Fruit fly (Drosophila melanogaster) whole organism, embryonic: ENCODE measurements around the gene Cks85A.

Source experiments
- Adf1 ChIP-seq: fragments of 200-800 bp; sonication (Bioruptor generic); IDR thresholded peaks from 2 replicates; pipeline ENCODE4 v1.3.6; 2022; ENCODE audit warnings: missing biosample characterization, missing genetic modification characterization
- Aef1 ChIP-seq: fragments of 200-800 bp; sonication (Bioruptor generic); IDR thresholded peaks from 3 replicates; pipeline ENCODE4 v1.3.6; 2022; ENCODE audit warnings: missing biosample characterization, missing genetic modification characterization
- Atf-2 ChIP-seq: fragments of 200-800 bp; sonication (Bioruptor generic); optimal IDR thresholded peaks from 2 replicates; lab custom pipeline; 2016; ENCODE audit warnings: missing biosample characterization, missing genetic modification characterization
- Atf6 ChIP-seq: fragments of 200-800 bp; sonication (Bioruptor generic); IDR thresholded peaks from 2 replicates; pipeline ENCODE4 v1.3.6; 2022; ENCODE audit warnings: missing biosample characterization, missing genetic modification characterization
- Blimp-1 ChIP-seq: fragments of 200-800 bp; sonication (Bioruptor generic); optimal IDR thresholded peaks from 3 replicates; lab custom pipeline; 2018; ENCODE audit warnings: missing biosample characterization, missing genetic modification characterization, mild to moderate bottlenecking, moderate library complexity, missing genetic modification reagents
- CG32532 ChIP-seq: fragments of 200-800 bp; sonication (Bioruptor generic); IDR thresholded peaks from 2 replicates; pipeline ENCODE4 v1.3.6; 2022; ENCODE audit warnings: missing biosample characterization, missing genetic modification characterization
- CG7786 ChIP-seq: fragments of 200-800 bp; sonication (Bioruptor generic); optimal IDR thresholded peaks from 2 replicates; lab custom pipeline; 2016; ENCODE audit warnings: missing biosample characterization, missing genetic modification characterization
- CG7987 ChIP-seq: fragments of 200-800 bp; sonication (Bioruptor generic); optimal IDR thresholded peaks from 2 replicates; lab custom pipeline; 2018; ENCODE audit warnings: missing biosample characterization, mild to moderate bottlenecking, missing genetic modification characterization, moderate library complexity
- CG8944 ChIP-seq: fragments of 200-800 bp; sonication (Bioruptor generic); optimal IDR thresholded peaks from 3 replicates; lab custom pipeline; 2016; ENCODE audit warnings: missing biosample characterization, missing genetic modification characterization
- D ChIP-seq, 2 experiments: fragments of 200-800 bp in 1 of 2; fragments of >200 bp in 1 of 2; sonication (Bioruptor generic) in 1 of 2; optimal IDR thresholded peaks; 2 replicates in 1 of 2; 3 replicates in 1 of 2; lab custom pipeline; 2017; ENCODE audit warnings: mild to moderate bottlenecking in 1 of 2, missing biosample characterization in 1 of 2, missing genetic modification characterization in 1 of 2, missing genetic modification reagents in 1 of 2
- D19A ChIP-seq: fragments of 200-800 bp; optimal IDR thresholded peaks from 3 replicates; lab custom pipeline; 2019; ENCODE audit warnings: missing biosample characterization, mild to moderate bottlenecking, missing genetic modification characterization, moderate library complexity
- Dref ChIP-seq: fragments of 200-800 bp; sonication (Bioruptor generic); IDR thresholded peaks from 2 replicates; pipeline ENCODE4 v1.3.6; 2022; ENCODE audit warnings: missing biosample characterization, missing genetic modification characterization
- Ets65A ChIP-seq: fragments of 200-800 bp; sonication (Bioruptor generic); peaks from one replicate; lab custom pipeline; 2016; ENCODE audit warnings: missing biosample characterization, missing genetic modification characterization
- H15 ChIP-seq: fragments of 200-800 bp; sonication (Bioruptor generic); IDR thresholded peaks from 3 replicates; pipeline ENCODE4 v1.3.6; 2022; ENCODE audit warnings: missing biosample characterization, missing genetic modification characterization
- HLH54F ChIP-seq: fragments of 200-800 bp; sonication (Bioruptor generic); optimal IDR thresholded peaks from 3 replicates; lab custom pipeline; 2016; ENCODE audit warnings: missing biosample characterization, missing genetic modification characterization
- HmgD ChIP-seq: fragments of 200-800 bp; sonication (Bioruptor generic); optimal IDR thresholded peaks from 3 replicates; lab custom pipeline; 2016; ENCODE audit warnings: missing biosample characterization, missing genetic modification characterization
- HmgZ ChIP-seq: fragments of 200-800 bp; sonication (Bioruptor generic); optimal IDR thresholded peaks from 2 replicates; lab custom pipeline; 2018; ENCODE audit warnings: missing biosample characterization, mild to moderate bottlenecking, missing genetic modification characterization
- Hr78 ChIP-seq, 2 experiments: fragments of 200-800 bp in 1 of 2; fragments of >200 bp in 1 of 2; sonication (Bioruptor generic) in 1 of 2; optimal IDR thresholded peaks; 2 replicates each; lab custom pipeline; 2017 to 2019; ENCODE audit warnings: missing biosample characterization in 2 of 2, missing genetic modification characterization in 2 of 2, mild to moderate bottlenecking in 1 of 2, moderate library complexity in 1 of 2
- Mes4 ChIP-seq: fragments of 200-800 bp; sonication (Bioruptor generic); optimal IDR thresholded peaks from 2 replicates; lab custom pipeline; 2016; ENCODE audit warnings: missing biosample characterization, missing genetic modification characterization
- Oaz ChIP-seq: fragments of 200-800 bp; sonication (Bioruptor generic); IDR thresholded peaks from 2 replicates; pipeline ENCODE4 v1.3.6; 2022; ENCODE audit warnings: missing biosample characterization, missing genetic modification characterization
- PHDP ChIP-seq: fragments of 200-800 bp; sonication (Bioruptor generic); optimal IDR thresholded peaks from 3 replicates; lab custom pipeline; 2018; ENCODE audit warnings: missing biosample characterization, mild to moderate bottlenecking, missing genetic modification characterization, moderate library complexity
- Pdp1 ChIP-seq, 2 experiments: fragments of 200-800 bp; sonication (Bioruptor generic); optimal IDR thresholded peaks; 3 replicates each; lab custom pipeline; 2016; ENCODE audit warnings: missing biosample characterization in 2 of 2, missing genetic modification characterization in 2 of 2, mild to moderate bottlenecking in 1 of 2, moderate library complexity in 1 of 2
- Rfx ChIP-seq: fragments of 200-800 bp; sonication (Bioruptor generic); IDR thresholded peaks from 2 replicates; pipeline ENCODE4 v1.3.6; 2022; ENCODE audit warnings: missing biosample characterization, missing genetic modification characterization
- Rx ChIP-seq: fragments of 200-800 bp; sonication (Bioruptor generic); IDR thresholded peaks from 2 replicates; pipeline ENCODE4 v1.3.6; 2022; ENCODE audit warnings: missing biosample characterization, missing genetic modification characterization
- Sin3A ChIP-seq: fragments of >200 bp; optimal IDR thresholded peaks from 2 replicates; lab custom pipeline; 2018
- Trl ChIP-seq, 3 experiments: fragments of >200 bp in 2 of 3; fragments of 200-800 bp in 1 of 3; sonication (Bioruptor generic) in 1 of 3; optimal IDR thresholded peaks; 2 replicates in 1 of 3; 3 replicates in 2 of 3; lab custom pipeline; 2016 to 2017; ENCODE audit warnings: missing biosample characterization in 1 of 3, missing genetic modification characterization in 1 of 3
- abd-A ChIP-seq: fragments of 200-800 bp; sonication (Bioruptor generic); optimal IDR thresholded peaks from 3 replicates; lab custom pipeline; 2019; ENCODE audit warnings: missing biosample characterization, mild to moderate bottlenecking, missing genetic modification characterization, moderate library complexity
- az2 ChIP-seq: fragments of 200-800 bp; sonication (Bioruptor generic); optimal IDR thresholded peaks from 3 replicates; lab custom pipeline; 2016; ENCODE audit warnings: missing biosample characterization, missing genetic modification characterization
- bab2 ChIP-seq: fragments of 200-800 bp; sonication (Bioruptor generic); optimal IDR thresholded peaks from 2 replicates; lab custom pipeline; 2016; ENCODE audit warnings: missing biosample characterization, missing genetic modification characterization
- dm ChIP-seq: fragments of 200-800 bp; sonication (Bioruptor generic); optimal IDR thresholded peaks from 3 replicates; lab custom pipeline; 2016; ENCODE audit warnings: missing biosample characterization, missing genetic modification characterization
- dmrt11E ChIP-seq: fragments of 200-800 bp; sonication (Bioruptor generic); optimal IDR thresholded peaks from 3 replicates; lab custom pipeline; 2018; ENCODE audit warnings: missing biosample characterization, mild to moderate bottlenecking, missing genetic modification characterization, moderate library complexity
- ewg ChIP-seq: fragments of 200-800 bp; sonication (Bioruptor generic); optimal IDR thresholded peaks from 3 replicates; lab custom pipeline; 2017; ENCODE audit warnings: mild to moderate bottlenecking, missing biosample characterization, missing genetic modification reagents, missing genetic modification characterization
- eyg ChIP-seq: fragments of 200-800 bp; sonication (Bioruptor generic); optimal IDR thresholded peaks from 3 replicates; lab custom pipeline; 2016; ENCODE audit warnings: missing biosample characterization, missing genetic modification characterization
- fd96Cb ChIP-seq: fragments of 200-800 bp; sonication (Bioruptor generic); optimal IDR thresholded peaks from 2 replicates; lab custom pipeline; 2018; ENCODE audit warnings: missing biosample characterization, mild to moderate bottlenecking, missing genetic modification characterization, moderate library complexity
- gem ChIP-seq: fragments of 200-800 bp; sonication (Bioruptor generic); optimal IDR thresholded peaks from 2 replicates; lab custom pipeline; 2019; ENCODE audit warnings: missing biosample characterization, mild to moderate bottlenecking, missing genetic modification characterization, moderate library complexity
- grau ChIP-seq: fragments of 200-800 bp; optimal IDR thresholded peaks from 3 replicates; lab custom pipeline; 2019; ENCODE audit warnings: missing biosample characterization, mild to moderate bottlenecking, missing genetic modification characterization, moderate library complexity
- jigr1 ChIP-seq: fragments of 200-800 bp; sonication (Bioruptor generic); IDR thresholded peaks from 3 replicates; pipeline ENCODE4 v1.3.6; 2022; ENCODE audit warnings: missing biosample characterization, missing genetic modification characterization
- jing ChIP-seq: fragments of 200-800 bp; sonication (Bioruptor generic); optimal IDR thresholded peaks from 2 replicates; lab custom pipeline; 2018; ENCODE audit warnings: missing biosample characterization, mild to moderate bottlenecking, missing genetic modification characterization
- maf-S ChIP-seq: fragments of 200-800 bp; sonication (Bioruptor generic); optimal IDR thresholded peaks from 2 replicates; lab custom pipeline; 2016; ENCODE audit warnings: missing biosample characterization, missing genetic modification characterization
- nmo ChIP-seq: fragments of 200-800 bp; sonication (Bioruptor generic); optimal IDR thresholded peaks from 2 replicates; lab custom pipeline; 2018; ENCODE audit warnings: missing biosample characterization, mild to moderate bottlenecking, missing genetic modification characterization, moderate library complexity
- pfk ChIP-seq: fragments of 200-800 bp; sonication (Bioruptor generic); optimal IDR thresholded peaks from 2 replicates; lab custom pipeline; 2018; ENCODE audit warnings: missing biosample characterization, mild to moderate bottlenecking, missing genetic modification characterization, moderate library complexity
- prd ChIP-seq, 3 experiments: fragments of >200 bp in 2 of 3; fragments of 200-800 bp in 1 of 3; sonication (Bioruptor generic) in 1 of 3; optimal IDR thresholded peaks in 2 of 3; IDR thresholded peaks in 1 of 3; 2 replicates in 2 of 3; 3 replicates in 1 of 3; pipeline versions ENCODE4 v1.3.6 to Lab custom; 2017 to 2022; ENCODE audit warnings: missing biosample characterization in 1 of 3, missing genetic modification characterization in 1 of 3
- row ChIP-seq: fragments of 200-800 bp; sonication (Bioruptor generic); IDR thresholded peaks from 3 replicates; pipeline ENCODE4 v1.3.6; 2022; ENCODE audit warnings: missing biosample characterization, missing genetic modification characterization
- shn ChIP-seq: fragments of 200-800 bp; sonication (Bioruptor generic); optimal IDR thresholded peaks from 3 replicates; lab custom pipeline; 2016; ENCODE audit warnings: missing biosample characterization, missing genetic modification characterization
- slbo ChIP-seq: fragments of 200-800 bp; sonication (Bioruptor generic); IDR thresholded peaks from 2 replicates; pipeline ENCODE4 v1.3.6; 2022; ENCODE audit warnings: missing biosample characterization, missing genetic modification characterization
- tin ChIP-seq: fragments of 200-800 bp; sonication (Bioruptor generic); optimal IDR thresholded peaks from 3 replicates; lab custom pipeline; 2016; ENCODE audit warnings: missing biosample characterization, missing genetic modification characterization
- ttk ChIP-seq: fragments of 200-800 bp; sonication (Bioruptor generic); IDR thresholded peaks from 2 replicates; pipeline ENCODE4 v2.1.2; 2022; ENCODE audit warnings: missing biosample characterization, missing genetic modification characterization
- vfl ChIP-seq: fragments of 200-800 bp; sonication (Bioruptor generic); optimal IDR thresholded peaks from 2 replicates; lab custom pipeline; 2016; ENCODE audit warnings: missing biosample characterization, missing genetic modification characterization
- zfh2 ChIP-seq: fragments of 200-800 bp; sonication (Bioruptor generic); optimal IDR thresholded peaks from 2 replicates; lab custom pipeline; 2016; ENCODE audit warnings: missing biosample characterization, missing genetic modification characterization

The Cks85A gene

dm6 chr3R:8663668-8664283 lies 54.5 kb downstream of the Cks85A start, which contains the start of gene CG8032 (continued):
- TF ChIP-seq D19A (tag; lab: Kevin White, UChicago) (no peak), jing (GFP tag; lab: Kevin White, UChicago) (no peak), vfl (peak; percentile 11), shn (GFP tag; lab: Kevin White, UChicago) (peak; percentile 36), Atf-2 (GFP tag; lab: Kevin White, UChicago) (peak; percentile 28), Rfx (GFP tag; lab: Robert Waterston, UW) (peak; percentile 50), Adf1 (GFP tag; lab: Robert Waterston, UW) (peak; percentile 53), Aef1 (no peak), zfh2 (GFP tag; lab: Kevin White, UChicago) (peak; percentile 48), dmrt11E (tag; lab: Kevin White, UChicago) (peak; percentile 0), abd-A (tag; lab: Kevin White, UChicago) (no peak), jigr1 (GFP tag; lab: Robert Waterston, UW) (no peak), PHDP (tag; lab: Kevin White, UChicago) (peak; percentile 30), prd (optimal IDR thresholded peaks at IDR 0.05; lab: Kevin White, UChicago) (no peak), prd (GFP tag; IDR thresholded peaks at IDR 0.05; lab: Robert Waterston, UW) (peak; percentile 35; the same call in 1 of the 3 replicates), HmgD (peak; percentile 6), ewg (no peak), Sin3A (lab: Kevin White, UChicago) (peak; percentile 70), HLH54F (GFP tag; lab: Kevin White, UChicago) (peak; percentile 19), row (GFP tag; lab: Robert Waterston, UW) (peak; percentile 62), H15 (GFP tag; lab: Robert Waterston, UW) (peak; percentile 22; the same call in 1 of the 3 replicates), gem (tag; lab: Kevin White, UChicago) (peak; percentile 51), maf-S (GFP tag; lab: Kevin White, UChicago) (peak; percentile 70), Ets65A (peak; percentile 94), nmo (GFP tag; lab: Kevin White, UChicago) (peak; percentile 60), pfk (GFP tag; lab: Kevin White, UChicago) (no peak), dm (peak; percentile 60), Atf6 (peak; percentile 39; the same call in 1 of the 2 replicates), tin (GFP tag; lab: Kevin White, UChicago) (peak; percentile 16), Mes4 (GFP tag; lab: Kevin White, UChicago) (peak; percentile 38), Trl (optimal IDR thresholded peaks at IDR 0.05; lab: Kevin White, UChicago) (no peak), Trl (GFP tag; optimal IDR thresholded peaks at IDR 0.05; lab: Kevin White, UChicago) (peak; percentile 55), bab2 (GFP tag; lab: Kevin White, UChicago) (peak; percentile 68), HmgZ (peak; percentile 70), Oaz (GFP tag; lab: Robert Waterston, UW) (no peak), ttk (GFP tag; lab: Robert Waterston, UW) (peak; percentile 36; the same call in 1 of the 2 replicates), Rx (no peak), D (optimal IDR thresholded peaks at IDR 0.05; lab: Kevin White, UChicago) (no peak), D (GFP tag; optimal IDR thresholded peaks at IDR 0.05; lab: Kevin White, UChicago) (no peak), slbo (GFP tag; lab: Robert Waterston, UW) (peak; percentile 63), CG7987 (GFP tag; lab: Kevin White, UChicago) (peak; percentile 9), Pdp1 (GFP tag; optimal IDR thresholded peaks at IDR 0.05; lab: Kevin White, UChicago) (peak; percentile 15 to 47), CG8944 (GFP tag; lab: Kevin White, UChicago) (peak; percentile 64), fd96Cb (tag; lab: Kevin White, UChicago) (no peak), Blimp-1 (peak; percentile 29), eyg (GFP tag; lab: Kevin White, UChicago) (peak; percentile 31), CG32532 (GFP tag; lab: Robert Waterston, UW) (peak; percentile 59), Dref (GFP tag; lab: Robert Waterston, UW) (peak; percentile 72), grau (peak; percentile 50), az2 (peak; percentile 35), Hr78 (GFP tag; optimal IDR thresholded peaks at IDR 0.05; lab: Kevin White, UChicago) (peak in 1 of 2 experiments; percentile 11), CG7786 (GFP tag; lab: Kevin White, UChicago) (peak; percentile 35)
